Worm (Caenorhabditis elegans) whole organism, late embryonic: ENCODE measurements around the gene npr-12.
A peak's percentile ranks its signal among the peaks of the same experiment; 100 is the strongest.

ENCODE experiments used
- F13H6.1 ChIP-seq: sonication (generic microtip); optimal IDR thresholded peaks from 2 replicates; lab custom pipeline; 2016; ENCODE audit warnings: missing genetic modification characterization, missing compliant biosample characterization
- ceh-45 ChIP-seq: fragments of 200-800 bp; sonication (Bioruptor generic); IDR thresholded peaks from 2 replicates; pipeline ENCODE4 v1.3.6; 2022; ENCODE audit warnings: missing genetic modification reagents, missing genetic modification characterization, missing compliant biosample characterization
- ets-4 ChIP-seq: sonication (generic microtip); optimal IDR thresholded peaks from 2 replicates; lab custom pipeline; 2016; ENCODE audit warnings: missing genetic modification characterization, missing compliant biosample characterization
- eyg-1 ChIP-seq: sonication (generic microtip); optimal IDR thresholded peaks from 2 replicates; lab custom pipeline; 2016; ENCODE audit warnings: missing genotype, missing genetic modification characterization, missing compliant biosample characterization
- fkh-10 ChIP-seq: fragments of 150-350 bp; optimal IDR thresholded peaks from 2 replicates; lab custom pipeline; 2014; ENCODE audit warnings: missing biosample characterization, missing genetic modification reagents, missing genetic modification characterization
- gmeb-2 ChIP-seq: sonication (generic microtip); optimal IDR thresholded peaks from 2 replicates; lab custom pipeline; 2016; ENCODE audit warnings: missing genetic modification characterization, inconsistent platforms, missing compliant biosample characterization
- nfya-1 ChIP-seq: sonication (generic microtip); optimal IDR thresholded peaks from 2 replicates; lab custom pipeline; 2017; ENCODE audit warnings: missing genetic modification characterization, mild to moderate bottlenecking, missing compliant biosample characterization, antibody characterized with exemption, moderate library complexity
- odd-2 ChIP-seq: sonication (generic microtip); optimal IDR thresholded peaks from 2 replicates; lab custom pipeline; 2017; ENCODE audit warnings: antibody characterized with exemption, mild to moderate bottlenecking, missing genetic modification characterization, missing compliant biosample characterization
- pag-3 ChIP-seq: sonication (generic microtip); optimal IDR thresholded peaks from 2 replicates; lab custom pipeline; 2016; ENCODE audit warnings: missing compliant biosample characterization, missing genetic modification characterization, borderline replicate concordance
- sox-2 ChIP-seq: fragments of 200-800 bp; sonication (Bioruptor generic); IDR thresholded peaks from 2 replicates; pipeline ENCODE4 v1.3.6; 2022; ENCODE audit warnings: missing genetic modification reagents, missing genetic modification characterization, missing compliant biosample characterization
- sox-4 ChIP-seq: sonication (generic microtip); optimal IDR thresholded peaks from 2 replicates; lab custom pipeline; 2017; ENCODE audit warnings: mild to moderate bottlenecking, missing genetic modification characterization, inconsistent platforms, missing compliant biosample characterization
- unc-3 ChIP-seq, 2 experiments: fragments of 200-800 bp in 1 of 2; sonication (Bioruptor generic) in 1 of 2; sonication (generic microtip) in 1 of 2; conservative IDR thresholded peaks in 1 of 2; optimal IDR thresholded peaks in 1 of 2; 2 replicates each; pipeline versions ENCODE4 v1.3.6 to Lab custom; 2016 to 2022; ENCODE audit warnings: missing compliant biosample characterization in 2 of 2, missing genetic modification characterization in 2 of 2, missing genetic modification reagents in 1 of 2
- unc-55 ChIP-seq: sonication (generic microtip); optimal IDR thresholded peaks from 2 replicates; lab custom pipeline; 2017; ENCODE audit warnings: missing biosample characterization, missing genetic modification reagents, missing genetic modification characterization

- no peak for TF ChIP-seq unc-55 (GFP tag; lab: Kevin White, UChicago)
- no peak for TF ChIP-seq sox-2 (GFP tag; lab: Robert Waterston, UW)
- TF ChIP-seq gmeb-2 (tag; lab: Kevin White, UChicago) = no peak
- TF ChIP-seq pag-3 = no peak
- no peak for TF ChIP-seq odd-2
- no peak for TF ChIP-seq F13H6.1 (tag; lab: Kevin White, UChicago)
- peak; percentile 62 for TF ChIP-seq ets-4
- TF ChIP-seq ceh-45 (GFP tag; lab: Robert Waterston, UW) = no peak
- TF ChIP-seq eyg-1 = no peak
- no peak for TF ChIP-seq sox-4
- TF ChIP-seq nfya-1 (tag; lab: Kevin White, UChicago) = peak; percentile 54
- TF ChIP-seq unc-3 (GFP tag; conservative IDR thresholded peaks at IDR 0.05; lab: Robert Waterston, UW) = no peak
- no peak for TF ChIP-seq unc-3 (tag; optimal IDR thresholded peaks at IDR 0.05; lab: Kevin White, UChicago)
- no peak for TF ChIP-seq fkh-10 (GFP tag; lab: Kevin White, UChicago)
Measured at ce11 chrIV:6887601-6888099, 49.8 kb downstream of the npr-12 start, which contains the start of the genes T05A12.3 and T05A12.4.
